Fruit fly (Drosophila melanogaster) Kc167 (cell line): ENCODE data around the gene meso18E.

Source experiments
- Myc ChIP-seq: fragments of >200 bp; optimal IDR thresholded peaks from 2 replicates; lab custom pipeline; 2017; ENCODE audit warnings: missing external identifiers
- Sin3A ChIP-seq: fragments of >200 bp; optimal IDR thresholded peaks from 2 replicates; lab custom pipeline; 2018; ENCODE audit warnings: missing external identifiers
- h ChIP-seq: fragments of >200 bp; optimal IDR thresholded peaks from 3 replicates; lab custom pipeline; 2018; ENCODE audit warnings: missing external identifiers
- insv ChIP-seq: fragments of >200 bp; optimal IDR thresholded peaks from 3 replicates; lab custom pipeline; 2018; ENCODE audit warnings: missing external identifiers
- psq ChIP-seq: fragments of >200 bp; optimal IDR thresholded peaks from 2 replicates; lab custom pipeline; 2017; ENCODE audit warnings: missing external identifiers

DNA sequence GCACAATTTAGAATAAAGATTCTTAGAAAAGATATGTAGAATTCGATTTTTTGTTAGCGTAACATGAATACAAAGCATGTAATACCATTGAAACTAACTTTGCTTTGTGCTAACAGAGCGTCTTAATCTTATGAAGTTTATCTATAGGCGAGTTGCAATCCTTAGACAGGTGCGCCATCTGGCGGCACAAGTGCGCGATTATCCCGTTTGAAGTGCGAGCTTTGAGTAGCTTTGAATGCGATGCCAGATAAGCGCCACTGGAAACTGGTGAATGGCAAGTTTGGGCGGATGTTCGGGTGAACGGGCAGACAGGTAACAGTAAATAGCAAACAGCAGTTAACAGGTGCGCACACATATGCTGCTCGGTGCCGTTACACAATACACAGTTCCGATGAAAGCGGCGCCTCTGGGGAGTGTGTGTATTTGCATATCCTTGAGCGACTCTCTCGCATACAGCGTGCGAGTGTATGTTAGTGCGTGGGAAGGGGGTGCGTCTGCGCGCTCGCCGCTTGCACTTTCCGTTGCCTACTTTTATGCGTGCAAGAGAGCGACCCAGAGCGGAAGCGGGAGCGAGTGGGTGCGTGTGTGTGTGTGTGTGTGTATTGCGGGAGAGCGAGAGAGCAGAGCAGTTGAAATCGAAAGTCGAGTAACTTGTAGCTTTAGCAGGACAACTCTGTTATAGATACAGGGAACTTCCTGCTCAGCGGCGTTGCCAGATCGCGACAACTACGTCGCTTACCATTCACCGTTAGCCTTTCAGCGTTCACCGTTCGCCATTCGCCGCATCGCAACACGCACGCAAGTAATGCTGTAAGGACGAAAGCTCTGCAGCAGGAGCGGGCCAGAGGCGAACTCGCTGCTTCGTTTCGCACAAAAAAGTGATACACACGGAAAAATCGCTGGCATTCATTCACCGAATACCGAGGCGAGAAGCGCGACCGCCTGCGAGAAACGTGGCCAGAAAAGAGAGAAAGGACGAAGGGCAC is 5.4 kb upstream of the meso18E start, which contains the start of gene CG12531:
- TF ChIP-seq h (lab: Kevin White, UChicago) = no peak
- TF ChIP-seq Sin3A (lab: Kevin White, UChicago) = no peak
- no peak for TF ChIP-seq Myc (lab: Kevin White, UChicago)
- TF ChIP-seq psq (lab: Kevin White, UChicago) = no peak
- TF ChIP-seq insv = no peak
